1 fruit fly cellular context compared by ENCODE assay signal in genomic region chr3R:17941086-17941485, dm6.
TF ChIP-seq lines count a peak whose summit lies in the region.

No protein-coding gene starts in this region.

TF ChIP-seq in whole organism, embryonic, 481 proteins besides CTCF, POLR2A, EP300 and RAD21 (continued from another document and continues in another):
- peak; percentile 64 for TF ChIP-seq CG13424 (tag; optimal IDR thresholded peaks at IDR 0.05; lab: Kevin White, UChicago)
- no peak for TF ChIP-seq Lim3 (GFP tag; IDR thresholded peaks at IDR 0.05; lab: Robert Waterston, UW)
- TF ChIP-seq CG14860 (GFP tag; IDR thresholded peaks at IDR 0.05; lab: Robert Waterston, UW; ENCODE audit: partially characterized antibody), result no peak
- TF ChIP-seq CG17912 (GFP tag; optimal IDR thresholded peaks at IDR 0.05; lab: Kevin White, UChicago), result no peak
- TF ChIP-seq Lpt (GFP tag; optimal IDR thresholded peaks at IDR 0.05; lab: Kevin White, UChicago), result no peak
- peak; percentile 68 for TF ChIP-seq CG15479 (GFP tag; optimal IDR thresholded peaks at IDR 0.05; lab: Kevin White, UChicago)
- no peak for TF ChIP-seq zen2 (GFP tag; IDR thresholded peaks at IDR 0.05; lab: Robert Waterston, UW; ENCODE audit: partially characterized antibody)
- TF ChIP-seq CG6683 (GFP tag; optimal IDR thresholded peaks at IDR 0.05; lab: Kevin White, UChicago), result no peak
- TF ChIP-seq CG33557 (GFP tag; optimal IDR thresholded peaks at IDR 0.05; lab: Kevin White, UChicago), result peak; percentile 90
- TF ChIP-seq bbx (GFP tag; IDR thresholded peaks at IDR 0.05; lab: Robert Waterston, UW; ENCODE audit: partially characterized antibody), result no peak
- TF ChIP-seq Adf1 (GFP tag; IDR thresholded peaks at IDR 0.05; lab: Robert Waterston, UW), result no peak
- TF ChIP-seq Sox100B (GFP tag; optimal IDR thresholded peaks at IDR 0.05; lab: Kevin White, UChicago), result peak; percentile 46
- no peak for TF ChIP-seq CG32532 (GFP tag; IDR thresholded peaks at IDR 0.05; lab: Robert Waterston, UW)
- TF ChIP-seq CG16813 (GFP tag; IDR thresholded peaks at IDR 0.05; lab: Robert Waterston, UW; ENCODE audit: partially characterized antibody), result no peak
- TF ChIP-seq schlank (tag; optimal IDR thresholded peaks at IDR 0.05; lab: Kevin White, UChicago), result no peak
- TF ChIP-seq sens (GFP tag; lab: Kevin White, UChicago), result peak; percentile 94
- no peak for TF ChIP-seq CG11398 (GFP tag; optimal IDR thresholded peaks at IDR 0.05; lab: Kevin White, UChicago)
- no peak for TF ChIP-seq Dbx (GFP tag; IDR thresholded peaks at IDR 0.05; lab: Robert Waterston, UW)
- peak; percentile 48; the same call in 2 of the 3 replicates for TF ChIP-seq dysf (GFP tag; IDR thresholded peaks at IDR 0.05; lab: Robert Waterston, UW)
- TF ChIP-seq chm (GFP tag; IDR thresholded peaks at IDR 0.05; lab: Robert Waterston, UW), result peak; percentile 84; the same call in 1 of the 2 replicates
- TF ChIP-seq CG17385 (GFP tag; optimal IDR thresholded peaks at IDR 0.05; lab: Kevin White, UChicago), result peak; percentile 65
- no peak for TF ChIP-seq CG42726 (GFP tag; IDR thresholded peaks at IDR 0.05; lab: Robert Waterston, UW; ENCODE audit: partially characterized antibody)
- TF ChIP-seq gcm2 (GFP tag; optimal IDR thresholded peaks at IDR 0.05; lab: Kevin White, UChicago), result no peak
- peak; percentile 39; the same call in 1 of the 2 replicates for TF ChIP-seq Rfx (GFP tag; IDR thresholded peaks at IDR 0.05; lab: Robert Waterston, UW)
- TF ChIP-seq ewg (GFP tag; optimal IDR thresholded peaks at IDR 0.05; lab: Kevin White, UChicago), result peak; percentile 35
- peak; percentile 67 for TF ChIP-seq CG18476 (GFP tag; optimal IDR thresholded peaks at IDR 0.05; lab: Kevin White, UChicago)
- TF ChIP-seq crol (GFP tag; IDR thresholded peaks at IDR 0.05; lab: Robert Waterston, UW), result no peak
- TF ChIP-seq CG8290 (GFP tag; optimal IDR thresholded peaks at IDR 0.05; lab: Kevin White, UChicago), result peak; percentile 52
- peak in 1 of 2 experiments; percentile 4 for TF ChIP-seq CG8290 (tag; optimal IDR thresholded peaks at IDR 0.05; lab: Kevin White, UChicago)
- no peak for TF ChIP-seq Opbp (GFP tag; IDR thresholded peaks at IDR 0.05; lab: Robert Waterston, UW; ENCODE audit: partially characterized antibody)
- TF ChIP-seq CG31224 (GFP tag; IDR thresholded peaks at IDR 0.05; lab: Robert Waterston, UW), result 0 out of 2 replicates have a peak, but pooled peaks have one; percentile 21
- TF ChIP-seq hkb (optimal IDR thresholded peaks at IDR 0.05; lab: Kevin White, UChicago), result no peak
- TF ChIP-seq hkb (GFP tag; IDR thresholded peaks at IDR 0.05; lab: Robert Waterston, UW), result peak; percentile 69
- TF ChIP-seq H2.0 (GFP tag; IDR thresholded peaks at IDR 0.05; lab: Robert Waterston, UW), result peak; percentile 21; the same call in 1 of the 2 replicates
- no peak for TF ChIP-seq run (tag; optimal IDR thresholded peaks at IDR 0.05; lab: Kevin White, UChicago)
- no peak for TF ChIP-seq Poxn (GFP tag; IDR thresholded peaks at IDR 0.05; lab: Robert Waterston, UW)
- TF ChIP-seq Hr3 (GFP tag; optimal IDR thresholded peaks at IDR 0.05; lab: Kevin White, UChicago), result peak; percentile 67
- no peak for TF ChIP-seq CG12769 (tag; optimal IDR thresholded peaks at IDR 0.05; lab: Kevin White, UChicago)
- TF ChIP-seq CG7963 (GFP tag; IDR thresholded peaks at IDR 0.05; lab: Robert Waterston, UW; ENCODE audit: partially characterized antibody), result no peak
- TF ChIP-seq Dip3 (GFP tag; optimal IDR thresholded peaks at IDR 0.05; lab: Kevin White, UChicago), result no peak
- TF ChIP-seq NC2β (GFP tag; optimal IDR thresholded peaks at IDR 0.05; lab: Kevin White, UChicago), result peak; percentile 54
- peak; percentile 45 for TF ChIP-seq bab2 (GFP tag; optimal IDR thresholded peaks at IDR 0.05; lab: Kevin White, UChicago)
- TF ChIP-seq CG1024 (GFP tag; IDR thresholded peaks at IDR 0.05; lab: Robert Waterston, UW), result peak; percentile 72
- no peak for TF ChIP-seq CG11696 (GFP tag; IDR thresholded peaks at IDR 0.05; lab: Robert Waterston, UW)
- TF ChIP-seq Nf-YB (GFP tag; optimal IDR thresholded peaks at IDR 0.05; lab: Kevin White, UChicago), result peak; percentile 62
- TF ChIP-seq Stat92E (GFP tag; optimal IDR thresholded peaks at IDR 0.05; lab: Kevin White, UChicago), result peak in 1 of 3 experiments; percentile 38
- TF ChIP-seq CG10565 (GFP tag; optimal IDR thresholded peaks at IDR 0.05; lab: Kevin White, UChicago), result no peak
- TF ChIP-seq CG12659 (GFP tag; optimal IDR thresholded peaks at IDR 0.05; lab: Kevin White, UChicago), result peak; percentile 5
- TF ChIP-seq btn (GFP tag; optimal IDR thresholded peaks at IDR 0.05; lab: Kevin White, UChicago), result no peak
- peak; percentile 45; the same call in 1 of the 2 replicates for TF ChIP-seq esg (GFP tag; conservative IDR thresholded peaks at IDR 0.05; lab: Robert Waterston, UW)
- TF ChIP-seq CG15073 (GFP tag; optimal IDR thresholded peaks at IDR 0.05; lab: Kevin White, UChicago), result no peak
- TF ChIP-seq CG12236 (GFP tag; optimal IDR thresholded peaks at IDR 0.05; lab: Kevin White, UChicago), result peak; percentile 5
- peak; percentile 76 for TF ChIP-seq CoRest (tag; optimal IDR thresholded peaks at IDR 0.05; lab: Kevin White, UChicago)
- peak; percentile 71 for TF ChIP-seq chn (GFP tag; optimal IDR thresholded peaks at IDR 0.05; lab: Kevin White, UChicago)
- no peak for TF ChIP-seq GATAe (GFP tag; conservative IDR thresholded peaks at IDR 0.05; lab: Robert Waterston, UW)
- peak; percentile 56 for TF ChIP-seq tio (GFP tag; optimal IDR thresholded peaks at IDR 0.05; lab: Kevin White, UChicago)
- peak; percentile 29; the same call in 1 of the 2 replicates for TF ChIP-seq ttk (GFP tag; IDR thresholded peaks at IDR 0.05; lab: Robert Waterston, UW)
- TF ChIP-seq CG12391 (tag; optimal IDR thresholded peaks at IDR 0.05; lab: Kevin White, UChicago), result peak; percentile 83
- peak; percentile 66 for TF ChIP-seq CG8388 (GFP tag; optimal IDR thresholded peaks at IDR 0.05; lab: Kevin White, UChicago)
- peak; percentile 64 for TF ChIP-seq D19A (tag; optimal IDR thresholded peaks at IDR 0.05; lab: Kevin White, UChicago)
- TF ChIP-seq pan (optimal IDR thresholded peaks at IDR 0.05; lab: Kevin White, UChicago), result no peak
- peak in 1 of 2 experiments; percentile 68 for TF ChIP-seq pan (GFP tag; optimal IDR thresholded peaks at IDR 0.05 in 1 of 2, IDR thresholded peaks at IDR 0.05 in 1 of 2)
- TF ChIP-seq NfI (GFP tag; optimal IDR thresholded peaks at IDR 0.05; lab: Kevin White, UChicago), result no peak
- peak; percentile 47; the same call in 1 of the 2 replicates for TF ChIP-seq CG32772 (GFP tag; IDR thresholded peaks at IDR 0.05; lab: Robert Waterston, UW)
- no peak for TF ChIP-seq CG6765 (GFP tag; optimal IDR thresholded peaks at IDR 0.05; lab: Kevin White, UChicago)
- peak; percentile 55; the same call in 2 of the 3 replicates for TF ChIP-seq tgo (GFP tag; IDR thresholded peaks at IDR 0.05; lab: Robert Waterston, UW)
- TF ChIP-seq luna (GFP tag; optimal IDR thresholded peaks at IDR 0.05; lab: Kevin White, UChicago), result no peak
- TF ChIP-seq CG16815 (GFP tag; optimal IDR thresholded peaks at IDR 0.05; lab: Kevin White, UChicago), result peak; percentile 85
- peak; percentile 29 for TF ChIP-seq trh (GFP tag; optimal IDR thresholded peaks at IDR 0.05; lab: Kevin White, UChicago)
- no peak for TF ChIP-seq ems (GFP tag; optimal IDR thresholded peaks at IDR 0.05; lab: Kevin White, UChicago)
- no peak for TF ChIP-seq CG9932 (GFP tag; IDR thresholded peaks at IDR 0.05; lab: Robert Waterston, UW)
- 0 out of 3 replicates have a peak, but pooled peaks have one; percentile 16 for TF ChIP-seq H15 (GFP tag; IDR thresholded peaks at IDR 0.05; lab: Robert Waterston, UW)
- TF ChIP-seq salm (tag; optimal IDR thresholded peaks at IDR 0.05; lab: Kevin White, UChicago), result no peak
- peak; percentile 27 for TF ChIP-seq CG31388 (GFP tag; optimal IDR thresholded peaks at IDR 0.05; lab: Kevin White, UChicago)
- 0 out of 2 replicates have a peak, but pooled peaks have one; percentile 33 for TF ChIP-seq CG14441 (GFP tag; IDR thresholded peaks at IDR 0.05; lab: Robert Waterston, UW)
- no peak for TF ChIP-seq sug (tag; optimal IDR thresholded peaks at IDR 0.05; lab: Kevin White, UChicago)
- no peak for TF ChIP-seq CG34376 (GFP tag; optimal IDR thresholded peaks at IDR 0.05; lab: Kevin White, UChicago)
- peak; percentile 36 for TF ChIP-seq CG4730 (GFP tag; IDR thresholded peaks at IDR 0.05; lab: Robert Waterston, UW)
- peak; percentile 72 for TF ChIP-seq tin (GFP tag; optimal IDR thresholded peaks at IDR 0.05; lab: Kevin White, UChicago)
- TF ChIP-seq MBD-R2 (GFP tag; IDR thresholded peaks at IDR 0.05; lab: Robert Waterston, UW), result peak; percentile 13; the same call in 1 of the 2 replicates
- TF ChIP-seq Dfd (GFP tag; optimal IDR thresholded peaks at IDR 0.05; lab: Kevin White, UChicago), result no peak
- TF ChIP-seq gem (tag; optimal IDR thresholded peaks at IDR 0.05; lab: Kevin White, UChicago), result peak; percentile 86
- TF ChIP-seq HmgD (GFP tag; optimal IDR thresholded peaks at IDR 0.05; lab: Kevin White, UChicago), result no peak
- peak; percentile 91 for TF ChIP-seq Ets65A (GFP tag; lab: Kevin White, UChicago)
- no peak for TF ChIP-seq Fer2 (tag; optimal IDR thresholded peaks at IDR 0.05; lab: Kevin White, UChicago)
- TF ChIP-seq Mes4 (GFP tag; optimal IDR thresholded peaks at IDR 0.05; lab: Kevin White, UChicago), result peak; percentile 14
- TF ChIP-seq CG34224 (GFP tag; IDR thresholded peaks at IDR 0.05; lab: Robert Waterston, UW; ENCODE audit: partially characterized antibody), result no peak
- TF ChIP-seq mam (GFP tag; optimal IDR thresholded peaks at IDR 0.05; lab: Kevin White, UChicago), result no peak
- no peak for TF ChIP-seq CG1792 (GFP tag; optimal IDR thresholded peaks at IDR 0.05; lab: Kevin White, UChicago)
- no peak for TF ChIP-seq corto (GFP tag; optimal IDR thresholded peaks at IDR 0.05; lab: Kevin White, UChicago)
- TF ChIP-seq Med (GFP tag; lab: Kevin White, UChicago), result peak; percentile 75
- peak; percentile 43 for TF ChIP-seq pnt (GFP tag; optimal IDR thresholded peaks at IDR 0.05; lab: Kevin White, UChicago)
- TF ChIP-seq ftz-f1 (GFP tag; optimal IDR thresholded peaks at IDR 0.05; lab: Kevin White, UChicago), result no peak
- TF ChIP-seq HLH4C (GFP tag; IDR thresholded peaks at IDR 0.05; lab: Robert Waterston, UW; ENCODE audit: partially characterized antibody), result no peak
- peak; percentile 80 for TF ChIP-seq CG4820 (GFP tag; optimal IDR thresholded peaks at IDR 0.05; lab: Kevin White, UChicago)
- TF ChIP-seq ap (GFP tag; IDR thresholded peaks at IDR 0.05; lab: Robert Waterston, UW), result peak; percentile 51; the same call in 1 of the 2 replicates
- no peak for TF ChIP-seq grn (GFP tag; optimal IDR thresholded peaks at IDR 0.05; lab: Kevin White, UChicago)
- TF ChIP-seq dm (GFP tag; optimal IDR thresholded peaks at IDR 0.05; lab: Kevin White, UChicago), result no peak
- TF ChIP-seq Kr (GFP tag; optimal IDR thresholded peaks at IDR 0.05; lab: Kevin White, UChicago), result peak; percentile 56
- TF ChIP-seq hb (GFP tag; IDR thresholded peaks at IDR 0.05; lab: Robert Waterston, UW; ENCODE audit: partially characterized antibody), result no peak
- peak; percentile 37; the same call in 1 of the 2 replicates for TF ChIP-seq gt (GFP tag; IDR thresholded peaks at IDR 0.05; lab: Robert Waterston, UW)
- no peak for TF ChIP-seq CG9817 (tag; optimal IDR thresholded peaks at IDR 0.05; lab: Kevin White, UChicago)
- TF ChIP-seq NC2α (GFP tag; optimal IDR thresholded peaks at IDR 0.05; lab: Kevin White, UChicago), result peak; percentile 9
- peak; percentile 29 for TF ChIP-seq odd (GFP tag; optimal IDR thresholded peaks at IDR 0.05; lab: Kevin White, UChicago)
- TF ChIP-seq CG4282 (GFP tag; optimal IDR thresholded peaks at IDR 0.05; lab: Kevin White, UChicago), result no peak
- no peak for TF ChIP-seq YL-1 (GFP tag; optimal IDR thresholded peaks at IDR 0.05; lab: Kevin White, UChicago)
- no peak for TF ChIP-seq Scr (GFP tag; IDR thresholded peaks at IDR 0.05; lab: Robert Waterston, UW; ENCODE audit: partially characterized antibody)
- TF ChIP-seq Myb (GFP tag; optimal IDR thresholded peaks at IDR 0.05; lab: Kevin White, UChicago), result no peak
- TF ChIP-seq nerfin-2 (GFP tag; IDR thresholded peaks at IDR 0.05; lab: Robert Waterston, UW; ENCODE audit: partially characterized antibody), result no peak
- peak; percentile 61 for TF ChIP-seq CG7745 (tag; optimal IDR thresholded peaks at IDR 0.05; lab: Kevin White, UChicago)
- no peak for TF ChIP-seq Doc3 (GFP tag; IDR thresholded peaks at IDR 0.05; lab: Robert Waterston, UW; ENCODE audit: partially characterized antibody)
- peak; percentile 43 for TF ChIP-seq PHDP (tag; optimal IDR thresholded peaks at IDR 0.05; lab: Kevin White, UChicago)
- TF ChIP-seq sr (GFP tag; IDR thresholded peaks at IDR 0.05; lab: Robert Waterston, UW), result no peak
- TF ChIP-seq gcm (GFP tag; optimal IDR thresholded peaks at IDR 0.05; lab: Kevin White, UChicago), result peak; percentile 68
- peak; percentile 72 for TF ChIP-seq fd96Cb (tag; optimal IDR thresholded peaks at IDR 0.05; lab: Kevin White, UChicago)
- no peak for TF ChIP-seq CG10274 (GFP tag; optimal IDR thresholded peaks at IDR 0.05; lab: Kevin White, UChicago)
- no peak for TF ChIP-seq vfl (GFP tag; optimal IDR thresholded peaks at IDR 0.05; lab: Kevin White, UChicago)
- TF ChIP-seq CG17186 (GFP tag; optimal IDR thresholded peaks at IDR 0.05; lab: Kevin White, UChicago), result no peak
- no peak for TF ChIP-seq CG1832 (GFP tag; optimal IDR thresholded peaks at IDR 0.05; lab: Kevin White, UChicago)
- peak; percentile 27 for TF ChIP-seq tup (GFP tag; optimal IDR thresholded peaks at IDR 0.05; lab: Kevin White, UChicago)
- no peak for TF ChIP-seq CG3281 (GFP tag; optimal IDR thresholded peaks at IDR 0.05; lab: Kevin White, UChicago)
- no peak for TF ChIP-seq CG6175 (GFP tag; IDR thresholded peaks at IDR 0.05; lab: Robert Waterston, UW)
- TF ChIP-seq CG13775 (GFP tag; optimal IDR thresholded peaks at IDR 0.05; lab: Kevin White, UChicago), result peak; percentile 79
- TF ChIP-seq Bdp1 (GFP tag; optimal IDR thresholded peaks at IDR 0.05; lab: Kevin White, UChicago), result peak; percentile 16
- TF ChIP-seq ssp (GFP tag; IDR thresholded peaks at IDR 0.05; lab: Robert Waterston, UW), result peak; percentile 18; the same call in 1 of the 2 replicates
- TF ChIP-seq fd64A (GFP tag; optimal IDR thresholded peaks at IDR 0.05; lab: Kevin White, UChicago), result no peak
- TF ChIP-seq Deaf1 (tag; optimal IDR thresholded peaks at IDR 0.05; lab: Kevin White, UChicago), result no peak
- 0 out of 2 replicates have a peak, but pooled peaks have one; percentile 37 for TF ChIP-seq Ptx1 (GFP tag; IDR thresholded peaks at IDR 0.05; lab: Robert Waterston, UW)
- TF ChIP-seq wor (GFP tag; IDR thresholded peaks at IDR 0.05; lab: Robert Waterston, UW), result no peak
- TF ChIP-seq CG8089 (GFP tag; optimal IDR thresholded peaks at IDR 0.05; lab: Kevin White, UChicago), result peak; percentile 20
- TF ChIP-seq repo (GFP tag; optimal IDR thresholded peaks at IDR 0.05; lab: Kevin White, UChicago), result no peak
